Fruit fly (Drosophila melanogaster): ENCODE measurements around the gene CG31142.

CG31142 gene

dm6 chr3R:23889922-23890321, 39.1 kb upstream of the CG31142 start, which contains the start of gene Pli (continued):
- peak; percentile 69 for TF ChIP-seq CG14710 (tag; optimal IDR thresholded peaks at IDR 0.05)
- no peak for TF ChIP-seq corto (GFP tag; optimal IDR thresholded peaks at IDR 0.05)
- no peak for TF ChIP-seq Dip2 (GFP tag; IDR thresholded peaks at IDR 0.05)
- peak; percentile 16 for TF ChIP-seq HmgZ (tag; optimal IDR thresholded peaks at IDR 0.05)
- no peak for TF ChIP-seq cas (GFP tag; IDR thresholded peaks at IDR 0.05)
- TF ChIP-seq CG4617 (GFP tag; optimal IDR thresholded peaks at IDR 0.05; ENCODE audit: borderline replicate concordance) = no peak
- no peak for TF ChIP-seq Atf3 (GFP tag; optimal IDR thresholded peaks at IDR 0.05)
- TF ChIP-seq hth (optimal IDR thresholded peaks at IDR 0.05) = no peak
- TF ChIP-seq CG13624 (GFP tag; optimal IDR thresholded peaks at IDR 0.05) = peak; percentile 42
- TF ChIP-seq CG6272 (GFP tag; IDR thresholded peaks at IDR 0.05) = no peak
- no peak for TF ChIP-seq Dll (GFP tag; IDR thresholded peaks at IDR 0.05; ENCODE audit: partially characterized antibody)
- no peak for TF ChIP-seq Lpt (GFP tag; optimal IDR thresholded peaks at IDR 0.05)
- no peak for TF ChIP-seq CG9437 (GFP tag; optimal IDR thresholded peaks at IDR 0.05)
- TF ChIP-seq stc (GFP tag; IDR thresholded peaks at IDR 0.05) = no peak
- no peak for TF ChIP-seq HLH3B (GFP tag; IDR thresholded peaks at IDR 0.05)
- peak; percentile 38 for TF ChIP-seq CG7987 (GFP tag; optimal IDR thresholded peaks at IDR 0.05)
- no peak for TF ChIP-seq CG11093 (GFP tag; IDR thresholded peaks at IDR 0.05)
- TF ChIP-seq pita (GFP tag; optimal IDR thresholded peaks at IDR 0.05) = peak; percentile 76
- TF ChIP-seq NFAT (GFP tag; IDR thresholded peaks at IDR 0.05) = no peak
- peak; percentile 11 for TF ChIP-seq CG34376 (GFP tag; optimal IDR thresholded peaks at IDR 0.05)
- TF ChIP-seq CG7963 (GFP tag; IDR thresholded peaks at IDR 0.05; ENCODE audit: partially characterized antibody) = no peak
- no peak for TF ChIP-seq CkIIα-i1 (GFP tag; IDR thresholded peaks at IDR 0.05)
- peak; percentile 49 for TF ChIP-seq D19A (tag; optimal IDR thresholded peaks at IDR 0.05)
- TF ChIP-seq toy (GFP tag; IDR thresholded peaks at IDR 0.05) = no peak
- no peak for TF ChIP-seq amos (GFP tag; IDR thresholded peaks at IDR 0.05; ENCODE audit: partially characterized antibody)
- no peak for TF ChIP-seq CG4360 (GFP tag; IDR thresholded peaks at IDR 0.05)
- no peak for TF ChIP-seq Optix (GFP tag; IDR thresholded peaks at IDR 0.05)
- peak; percentile 32 for TF ChIP-seq zen (tag; optimal IDR thresholded peaks at IDR 0.05)
- TF ChIP-seq Usf (GFP tag; optimal IDR thresholded peaks at IDR 0.05) = no peak
- no peak for TF ChIP-seq CG18262 (tag; optimal IDR thresholded peaks at IDR 0.05)
- TF ChIP-seq Antp (GFP tag; optimal IDR thresholded peaks at IDR 0.05) = no peak
- TF ChIP-seq CG12236 (GFP tag; optimal IDR thresholded peaks at IDR 0.05) = no peak
- TF ChIP-seq CG1603 (tag; optimal IDR thresholded peaks at IDR 0.05) = peak; percentile 80
- TF ChIP-seq C15 (GFP tag; IDR thresholded peaks at IDR 0.05) = no peak
- no peak for TF ChIP-seq vnd (GFP tag; IDR thresholded peaks at IDR 0.05; ENCODE audit: partially characterized antibody)
- TF ChIP-seq dati (GFP tag; IDR thresholded peaks at IDR 0.05) = no peak
- TF ChIP-seq Hmr (GFP tag; optimal IDR thresholded peaks at IDR 0.05) = peak; percentile 55
- TF ChIP-seq GATAe (GFP tag; conservative IDR thresholded peaks at IDR 0.05) = no peak
- no peak for TF ChIP-seq run (tag; optimal IDR thresholded peaks at IDR 0.05)
- TF ChIP-seq dmrt11E (tag; optimal IDR thresholded peaks at IDR 0.05) = no peak
- no peak for TF ChIP-seq tll (GFP tag; optimal IDR thresholded peaks at IDR 0.05)
- TF ChIP-seq mirr (GFP tag; optimal IDR thresholded peaks at IDR 0.05) = peak; percentile 1
- TF ChIP-seq nerfin-2 (GFP tag; IDR thresholded peaks at IDR 0.05; ENCODE audit: partially characterized antibody) = no peak
- no peak for TF ChIP-seq CG4328 (GFP tag; optimal IDR thresholded peaks at IDR 0.05)
- TF ChIP-seq bcd (GFP tag; optimal IDR thresholded peaks at IDR 0.05) = no peak
- TF ChIP-seq org-1 (GFP tag; optimal IDR thresholded peaks at IDR 0.05) = no peak
- TF ChIP-seq fd96Cb (tag; optimal IDR thresholded peaks at IDR 0.05) = no peak
- TF ChIP-seq nom (GFP tag; optimal IDR thresholded peaks at IDR 0.05) = peak; percentile 76
- TF ChIP-seq CG43689 (GFP tag; IDR thresholded peaks at IDR 0.05) = no peak
- TF ChIP-seq twi (tag; optimal IDR thresholded peaks at IDR 0.05) = no peak
- TF ChIP-seq Sin3A (optimal IDR thresholded peaks at IDR 0.05) = peak; percentile 35
- no peak for TF ChIP-seq tx (GFP tag; optimal IDR thresholded peaks at IDR 0.05)

Measured in whole organism, embryonic.